Fruit fly (Drosophila melanogaster) whole organism, pupa: Measurements from ENCODE around the gene niki.
A peak's percentile ranks its signal among the peaks of the same experiment; 100 is the strongest.

Experiments used
- CG10348 ChIP-seq: fragments of 200-800 bp; sonication (Bioruptor generic); IDR thresholded peaks from 2 replicates; pipeline ENCODE4 v1.3.6; 2022; ENCODE audit warnings: missing biosample characterization, missing genetic modification characterization
- CG12605 ChIP-seq: fragments of 200-800 bp; sonication (Bioruptor generic); IDR thresholded peaks from 2 replicates; pipeline ENCODE4 v1.3.6; 2022; ENCODE audit warnings: missing biosample characterization, missing genetic modification characterization
- CG14655 ChIP-seq: fragments of 200-800 bp; sonication (Bioruptor generic); optimal IDR thresholded peaks from 3 replicates; lab custom pipeline; 2017; ENCODE audit warnings: mild to moderate bottlenecking, missing biosample characterization, missing genetic modification reagents, missing genetic modification characterization
- CG34367 ChIP-seq: fragments of 200-800 bp; sonication (Bioruptor generic); optimal IDR thresholded peaks from 2 replicates; lab custom pipeline; 2018; ENCODE audit warnings: missing biosample characterization, mild to moderate bottlenecking, missing genetic modification characterization
- CG4496 ChIP-seq: fragments of 200-800 bp; sonication (Bioruptor generic); IDR thresholded peaks from 3 replicates; pipeline ENCODE4 v1.3.6; 2022; ENCODE audit warnings: missing biosample characterization, missing genetic modification characterization
- CG8301 ChIP-seq: fragments of 200-800 bp; sonication (Bioruptor generic); optimal IDR thresholded peaks from 2 replicates; lab custom pipeline; 2018; ENCODE audit warnings: missing biosample characterization, mild to moderate bottlenecking, missing genetic modification characterization
- D1 ChIP-seq: fragments of 200-800 bp; sonication (Bioruptor generic); optimal IDR thresholded peaks from 2 replicates; lab custom pipeline; 2018; ENCODE audit warnings: missing biosample characterization, mild to moderate bottlenecking, missing genetic modification characterization, moderate library complexity
- EcR ChIP-seq: fragments of 200-800 bp; sonication (Bioruptor generic); optimal IDR thresholded peaks from 3 replicates; lab custom pipeline; 2019; ENCODE audit warnings: missing biosample characterization, missing genetic modification characterization, mild to moderate bottlenecking, moderate library complexity, missing genetic modification reagents
- Pif1A ChIP-seq: fragments of 200-800 bp; sonication (Bioruptor generic); optimal IDR thresholded peaks from 3 replicates; lab custom pipeline; 2016; ENCODE audit warnings: missing biosample characterization, missing genetic modification characterization
- Snoo ChIP-seq: fragments of 200-800 bp; sonication (Bioruptor generic); optimal IDR thresholded peaks from 3 replicates; lab custom pipeline; 2017; ENCODE audit warnings: missing biosample characterization, mild to moderate bottlenecking, missing genetic modification characterization, inconsistent platforms
- fd96Ca ChIP-seq: fragments of 200-800 bp; sonication (Bioruptor generic); IDR thresholded peaks from 3 replicates; pipeline ENCODE4 v1.3.6; 2022; ENCODE audit warnings: missing biosample characterization, missing genetic modification characterization
- gl ChIP-seq: fragments of 200-800 bp; sonication (Bioruptor generic); optimal IDR thresholded peaks from 2 replicates; lab custom pipeline; 2018; ENCODE audit warnings: missing biosample characterization, mild to moderate bottlenecking, missing genetic modification characterization

DNA sequence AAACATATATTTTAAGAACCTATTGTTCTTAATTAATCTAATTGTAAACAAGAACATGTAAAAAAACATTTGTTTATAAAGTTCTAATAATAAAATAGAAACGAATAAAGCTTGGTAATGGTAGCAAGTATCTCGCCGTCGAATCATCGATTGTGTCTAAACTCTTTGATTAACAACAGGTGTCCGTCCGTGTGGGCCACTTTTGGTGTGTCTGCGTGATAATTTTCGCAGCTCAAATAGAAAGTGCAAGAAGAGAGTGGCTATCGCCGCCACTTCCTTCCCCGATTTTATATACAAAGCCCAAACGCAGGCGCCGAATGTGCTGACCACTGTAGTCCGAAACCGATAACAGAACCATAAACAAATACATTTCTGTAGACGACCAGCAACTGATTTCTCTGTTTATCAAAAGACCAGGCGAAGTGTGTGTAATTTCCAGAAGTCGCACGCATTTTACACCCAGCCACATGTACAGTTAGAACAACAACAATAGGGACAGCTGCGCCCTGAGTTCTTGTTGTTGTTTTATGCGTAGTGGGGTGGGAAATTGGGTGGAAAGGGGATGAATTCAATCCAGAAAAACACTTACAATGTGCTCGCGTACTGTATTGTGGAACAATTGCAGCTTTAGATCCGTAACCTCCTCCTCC lies 12.3 kb downstream of the niki start:
- TF ChIP-seq Snoo (tag; lab: Kevin White, UChicago) (no peak), CG8301 (no peak), gl (no peak), CG12605 (peak; percentile 64), CG10348 (GFP tag; lab: Robert Waterston, UW) (no peak), CG14655 (no peak), EcR (GFP tag; lab: Kevin White, UChicago) (no peak), CG4496 (GFP tag; lab: Robert Waterston, UW) (no peak), Pif1A (GFP tag; lab: Kevin White, UChicago) (no peak), D1 (tag; lab: Kevin White, UChicago) (no peak), fd96Ca (GFP tag; lab: Robert Waterston, UW) (no peak), CG34367 (tag; lab: Kevin White, UChicago) (no peak)
